Fruit fly (Drosophila melanogaster) Kc167 (cell line): Measurements from ENCODE around the gene Ccp84Ab.

ENCODE experiments used
- Myc ChIP-seq: fragments of >200 bp; optimal IDR thresholded peaks from 2 replicates; lab custom pipeline; 2017; ENCODE audit warnings: missing external identifiers
- Sin3A ChIP-seq: fragments of >200 bp; optimal IDR thresholded peaks from 2 replicates; lab custom pipeline; 2018; ENCODE audit warnings: missing external identifiers
- h ChIP-seq: fragments of >200 bp; optimal IDR thresholded peaks from 3 replicates; lab custom pipeline; 2018; ENCODE audit warnings: missing external identifiers
- insv ChIP-seq: fragments of >200 bp; optimal IDR thresholded peaks from 3 replicates; lab custom pipeline; 2018; ENCODE audit warnings: missing external identifiers
- psq ChIP-seq: fragments of >200 bp; optimal IDR thresholded peaks from 2 replicates; lab custom pipeline; 2017; ENCODE audit warnings: missing external identifiers
- ttk ChIP-seq: sonication (Bioruptor generic); optimal IDR thresholded peaks from 2 replicates; lab custom pipeline; 2017; ENCODE audit warnings: missing external identifiers

The Ccp84Ab gene

dm6 chr3R:6674548-6674947, 28.1 kb downstream of the Ccp84Ab start:
- TF ChIP-seq ttk (lab: Kevin White, UChicago) = no peak

- TF ChIP-seq ttk (lab: Kevin White, UChicago) (no peak), psq (lab: Kevin White, UChicago) (no peak), Sin3A (no peak)
Measured at dm6 chr3R:6672303-6673007, 30.2 kb downstream of the Ccp84Ab start.

- TF ChIP-seq Myc (lab: Kevin White, UChicago) = no peak
- TF ChIP-seq Sin3A = no peak
- TF ChIP-seq h (lab: Kevin White, UChicago) = no peak
- TF ChIP-seq psq (lab: Kevin White, UChicago) = no peak
- no peak for TF ChIP-seq insv (lab: Kevin White, UChicago)
Measured at dm6 chr3R:6668234-6668633, 34.4 kb downstream of the Ccp84Ab start.

- no peak for TF ChIP-seq Myc (lab: Kevin White, UChicago)
- no peak for TF ChIP-seq insv (lab: Kevin White, UChicago)
- TF ChIP-seq psq (lab: Kevin White, UChicago) = no peak
- no peak for TF ChIP-seq ttk (lab: Kevin White, UChicago)
Measured at dm6 chr3R:6667245-6667644, 35.4 kb downstream of the Ccp84Ab start.

dm6 chr3R:6665117-6665654, 37.5 kb downstream of the Ccp84Ab start:
- TF ChIP-seq insv (lab: Kevin White, UChicago) = no peak
- no peak for TF ChIP-seq psq (lab: Kevin White, UChicago)
- no peak for TF ChIP-seq Sin3A
- TF ChIP-seq Myc (lab: Kevin White, UChicago) = no peak
- TF ChIP-seq ttk (lab: Kevin White, UChicago) = no peak
- TF ChIP-seq h (lab: Kevin White, UChicago) = no peak

dm6 chr3R:6664371-6665116, 38.1 kb downstream of the Ccp84Ab start:
- TF ChIP-seq ttk (lab: Kevin White, UChicago) (no peak), insv (lab: Kevin White, UChicago) (no peak), Myc (lab: Kevin White, UChicago) (no peak), psq (lab: Kevin White, UChicago) (no peak), h (lab: Kevin White, UChicago) (no peak), Sin3A (no peak)

- no peak for TF ChIP-seq ttk (lab: Kevin White, UChicago)
- TF ChIP-seq insv (lab: Kevin White, UChicago) = no peak
- no peak for TF ChIP-seq Sin3A
- no peak for TF ChIP-seq psq (lab: Kevin White, UChicago)
- no peak for TF ChIP-seq h (lab: Kevin White, UChicago)
- TF ChIP-seq Myc (lab: Kevin White, UChicago) = no peak
Measured at dm6 chr3R:6663289-6663666, 39.4 kb downstream of the Ccp84Ab start.

- TF ChIP-seq Sin3A (no peak), psq (lab: Kevin White, UChicago) (no peak), ttk (lab: Kevin White, UChicago) (no peak), insv (lab: Kevin White, UChicago) (no peak), Myc (lab: Kevin White, UChicago) (no peak), h (lab: Kevin White, UChicago) (no peak)
Measured at dm6 chr3R:6662613-6663288, 39.9 kb downstream of the Ccp84Ab start.

- TF ChIP-seq ttk (lab: Kevin White, UChicago) = no peak
- TF ChIP-seq Sin3A = no peak
- TF ChIP-seq h (lab: Kevin White, UChicago) = no peak
- no peak for TF ChIP-seq Myc (lab: Kevin White, UChicago)
- TF ChIP-seq psq (lab: Kevin White, UChicago) = no peak
- no peak for TF ChIP-seq insv (lab: Kevin White, UChicago)
Measured at dm6 chr3R:6659941-6660340, 42.7 kb downstream of the Ccp84Ab start, which contains the start of gene agt. TSS of gene agt (minus strand) at chr3R:6660100.

- no peak for TF ChIP-seq insv (lab: Kevin White, UChicago)
- TF ChIP-seq Myc (lab: Kevin White, UChicago) = no peak
- no peak for TF ChIP-seq psq (lab: Kevin White, UChicago)
- no peak for TF ChIP-seq ttk (lab: Kevin White, UChicago)
- TF ChIP-seq h (lab: Kevin White, UChicago) = no peak
- TF ChIP-seq Sin3A = no peak
Measured at dm6 chr3R:6657278-6658246, 45.1 kb downstream of the Ccp84Ab start, which contains the start of the genes CG1307 and twr. TSS of gene CG1307 (minus strand) at chr3R:6657442. TSS of gene twr (plus strand) at chr3R:6657882.
